Fruit fly (Drosophila melanogaster): ENCODE data around the gene mbo.

Gene mbo

dm6 chr3R:12722392-12722914 lies 43.6 kb upstream of the mbo start, which contains the start of gene Men (continued):
- TF ChIP-seq zen2 (GFP tag; IDR thresholded peaks at IDR 0.05; ENCODE audit: partially characterized antibody) (no peak), CG13775 (GFP tag; optimal IDR thresholded peaks at IDR 0.05) (peak; percentile 27), HmgD (GFP tag; optimal IDR thresholded peaks at IDR 0.05) (no peak), CG4424 (GFP tag; optimal IDR thresholded peaks at IDR 0.05) (peak; percentile 50), bsh (GFP tag; optimal IDR thresholded peaks at IDR 0.05) (peak in 1 of 2 experiments; percentile 48), CG17612 (GFP tag; IDR thresholded peaks at IDR 0.05) (no peak), Trl (optimal IDR thresholded peaks at IDR 0.05) (no peak), Trl (GFP tag; optimal IDR thresholded peaks at IDR 0.05) (no peak), Mad (GFP tag; optimal IDR thresholded peaks at IDR 0.05) (no peak), CG33557 (GFP tag; optimal IDR thresholded peaks at IDR 0.05) (peak; percentile 31), otp (GFP tag; IDR thresholded peaks at IDR 0.05) (0 out of 3 replicates have a peak, but pooled peaks have one; percentile 9), NK7.1 (GFP tag; optimal IDR thresholded peaks at IDR 0.05) (no peak), ken (GFP tag; IDR thresholded peaks at IDR 0.05) (no peak), CG4820 (GFP tag; optimal IDR thresholded peaks at IDR 0.05) (peak; percentile 40), CG18011 (GFP tag; optimal IDR thresholded peaks at IDR 0.05) (no peak), sim (GFP tag; IDR thresholded peaks at IDR 0.05) (no peak), CG2202 (tag; optimal IDR thresholded peaks at IDR 0.05) (peak; percentile 7), CG11398 (GFP tag; optimal IDR thresholded peaks at IDR 0.05) (no peak), D (optimal IDR thresholded peaks at IDR 0.05) (no peak), D (GFP tag; optimal IDR thresholded peaks at IDR 0.05) (peak; percentile 34), CG12744 (GFP tag; optimal IDR thresholded peaks at IDR 0.05) (no peak), CG12299 (tag; optimal IDR thresholded peaks at IDR 0.05) (peak; percentile 15), CG12942 (GFP tag; optimal IDR thresholded peaks at IDR 0.05) (peak; percentile 41), emc (GFP tag; optimal IDR thresholded peaks at IDR 0.05) (no peak), h (optimal IDR thresholded peaks at IDR 0.05) (no peak), CG4404 (GFP tag; IDR thresholded peaks at IDR 0.05) (no peak), CG5180 (GFP tag; optimal IDR thresholded peaks at IDR 0.05) (peak; percentile 35), ttk (GFP tag; IDR thresholded peaks at IDR 0.05) (no peak), CG11504 (tag; optimal IDR thresholded peaks at IDR 0.05) (peak; percentile 85), scrt (GFP tag; optimal IDR thresholded peaks at IDR 0.05) (peak; percentile 5), CG12236 (GFP tag; optimal IDR thresholded peaks at IDR 0.05) (no peak), lola (GFP tag; optimal IDR thresholded peaks at IDR 0.05) (peak in 1 of 3 experiments; percentile 56), gcm (GFP tag; optimal IDR thresholded peaks at IDR 0.05) (peak; percentile 47), Camta (GFP tag; optimal IDR thresholded peaks at IDR 0.05) (no peak), CG42726 (GFP tag; IDR thresholded peaks at IDR 0.05; ENCODE audit: partially characterized antibody) (no peak), CG5245 (GFP tag; optimal IDR thresholded peaks at IDR 0.05) (no peak), CG8388 (GFP tag; optimal IDR thresholded peaks at IDR 0.05) (peak; percentile 71), ash1 (GFP tag; optimal IDR thresholded peaks at IDR 0.05) (no peak), sr (GFP tag; IDR thresholded peaks at IDR 0.05) (no peak), CG13624 (GFP tag; optimal IDR thresholded peaks at IDR 0.05) (no peak), sens-2 (GFP tag; IDR thresholded peaks at IDR 0.05) (no peak), wek (GFP tag; optimal IDR thresholded peaks at IDR 0.05) (no peak), CG15479 (GFP tag; optimal IDR thresholded peaks at IDR 0.05) (no peak), Doc3 (GFP tag; IDR thresholded peaks at IDR 0.05; ENCODE audit: partially characterized antibody) (no peak), sob (GFP tag; IDR thresholded peaks at IDR 0.05) (peak; percentile 60; the same call in 1 of the 2 replicates), B-H2 (GFP tag; optimal IDR thresholded peaks at IDR 0.05) (no peak), cg (GFP tag; optimal IDR thresholded peaks at IDR 0.05) (no peak), CG18619 (GFP tag; optimal IDR thresholded peaks at IDR 0.05) (peak; percentile 45), CG14965 (GFP tag; optimal IDR thresholded peaks at IDR 0.05; ENCODE audit: borderline replicate concordance) (no peak), Drgx (GFP tag; IDR thresholded peaks at IDR 0.05) (peak; percentile 65; the same call in 1 of the 2 replicates), CHES-1-like (GFP tag; optimal IDR thresholded peaks at IDR 0.05) (no peak)
